Worm (Caenorhabditis elegans) whole organism, young adult: ENCODE data around the gene jmjd-3.1.

ENCODE experiments used
- K11D2.4 ChIP-seq: fragments of 200-800 bp; sonication (Bioruptor generic); IDR thresholded peaks from 2 replicates; pipeline ENCODE4 v1.3.6; 2022; ENCODE audit warnings: missing genetic modification reagents, missing genetic modification characterization, missing compliant biosample characterization
- ets-4 ChIP-seq: fragments of 200-800 bp; sonication (Bioruptor generic); optimal IDR thresholded peaks from 2 replicates; lab custom pipeline; 2018; ENCODE audit warnings: mild to moderate bottlenecking, missing genetic modification characterization, missing compliant biosample characterization
- nhr-179 ChIP-seq: sonication (generic microtip); optimal IDR thresholded peaks from 2 replicates; lab custom pipeline; 2016; ENCODE audit warnings: mild to moderate bottlenecking, missing genetic modification characterization, missing compliant biosample characterization
- sdz-38 ChIP-seq: sonication (generic microtip); optimal IDR thresholded peaks from 2 replicates; lab custom pipeline; 2016; ENCODE audit warnings: missing genotype, missing genetic modification characterization, missing compliant biosample characterization
- snpc-1.1 ChIP-seq: sonication (generic microtip); optimal IDR thresholded peaks from 2 replicates; lab custom pipeline; 2017; ENCODE audit warnings: missing genetic modification characterization, mild to moderate bottlenecking, missing compliant biosample characterization, antibody characterized with exemption, moderate library complexity, missing genotype, missing genetic modification reagents; ENCODE audit not compliant: insufficient read depth
- snpc-4 ChIP-seq, 5 experiments: fragments of 150-350 bp in 1 of 5; sonication (generic microtip) in 4 of 5; optimal IDR thresholded peaks; 2 replicates each; lab custom pipeline; 2014 to 2018; ENCODE audit warnings: missing genetic modification characterization in 5 of 5, missing biosample characterization in 3 of 5, antibody characterized with exemption in 2 of 5, mild to moderate bottlenecking in 2 of 5, missing compliant biosample characterization in 2 of 5, missing genotype in 2 of 5, moderate library complexity in 2 of 5, missing genetic modification reagents in 1 of 5
- unc-62 ChIP-seq: fragments of 150-350 bp; optimal IDR thresholded peaks from 2 replicates; lab custom pipeline; 2014; ENCODE audit warnings: missing biosample characterization, missing genetic modification reagents, missing genetic modification characterization
- zfh-2 ChIP-seq: fragments of 200-800 bp; sonication (Bioruptor generic); conservative IDR thresholded peaks from 2 replicates; pipeline ENCODE4 v1.3.6; 2022; ENCODE audit warnings: missing genetic modification reagents, missing genetic modification characterization, missing compliant biosample characterization

DNA sequence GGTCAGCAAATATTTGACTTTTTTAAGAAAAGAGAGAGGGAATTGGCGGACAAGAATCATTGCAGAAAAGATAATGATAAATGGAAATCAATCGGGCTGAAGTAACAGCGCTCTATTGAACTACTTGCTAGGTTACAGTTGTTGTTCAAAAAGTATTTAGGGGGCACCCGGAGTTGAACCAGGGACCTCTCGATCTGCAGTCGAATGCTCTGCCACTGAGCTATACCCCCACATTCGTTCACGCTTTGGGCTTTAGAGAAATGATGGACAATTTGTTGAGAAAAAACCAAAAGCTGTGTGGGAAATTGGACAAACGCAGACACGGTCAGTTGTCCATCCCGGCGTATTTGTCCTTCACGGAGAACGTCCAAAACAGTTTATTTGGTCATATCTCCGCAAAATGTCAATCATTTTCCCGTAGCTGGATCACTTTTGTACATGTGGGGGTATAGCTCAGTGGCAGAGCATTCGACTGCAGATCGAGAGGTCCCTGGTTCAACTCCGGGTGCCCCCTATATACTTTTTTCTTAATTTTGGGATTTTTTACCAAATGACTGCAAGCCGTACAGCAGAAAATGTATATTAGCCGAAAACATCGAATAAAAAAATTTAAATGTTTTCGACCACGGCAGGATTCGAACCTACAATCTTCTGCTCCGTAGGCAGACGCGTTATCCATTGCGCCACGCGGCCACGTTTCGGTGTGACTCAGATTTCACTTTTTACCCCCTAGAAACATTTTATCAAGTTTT lies 53.2 kb downstream of the jmjd-3.1 start:
- TF ChIP-seq ets-4 (GFP tag; lab: Kevin White, UChicago) (no peak), snpc-4 (GFP tag; optimal IDR thresholded peaks at IDR 0.05; lab: Kevin White, UChicago) (peak; percentile 19), snpc-4 (tag; optimal IDR thresholded peaks at IDR 0.05; lab: Kevin White, UChicago) (peak in 3 of 4 experiments; percentile 10 to 61 (median 43)), nhr-179 (tag; lab: Kevin White, UChicago) (no peak), zfh-2 (GFP tag; lab: Robert Waterston, UW) (peak; percentile 49), unc-62 (GFP tag; lab: Kevin White, UChicago) (no peak), snpc-1.1 (tag; lab: Kevin White, UChicago) (no peak), K11D2.4 (GFP tag; lab: Robert Waterston, UW) (peak; percentile 51; the same call in 1 of the 2 replicates), sdz-38 (no peak)
